Fruit fly (Drosophila melanogaster) whole organism, prepupa: ENCODE data around the gene CG13454.

ENCODE experiments used
- CG10631 ChIP-seq: fragments of 200-800 bp; sonication (Bioruptor generic); optimal IDR thresholded peaks from 2 replicates; lab custom pipeline; 2016; ENCODE audit warnings: missing biosample characterization, missing genetic modification characterization
- CG11294 ChIP-seq: fragments of 200-800 bp; sonication (Bioruptor generic); IDR thresholded peaks from 2 replicates; pipeline ENCODE4 v1.3.6; 2022; ENCODE audit warnings: missing biosample characterization, missing genetic modification characterization
- CG11762 ChIP-seq: fragments of 200-800 bp; sonication (Bioruptor generic); optimal IDR thresholded peaks from 3 replicates; lab custom pipeline; 2016; ENCODE audit warnings: missing biosample characterization, missing genetic modification characterization; ENCODE audit not compliant: insufficient read depth
- CG11902 ChIP-seq: fragments of 200-800 bp; sonication (Bioruptor generic); optimal IDR thresholded peaks from 3 replicates; lab custom pipeline; 2016; ENCODE audit warnings: missing biosample characterization, missing genetic modification characterization
- CG15336 ChIP-seq: fragments of 200-800 bp; sonication (Bioruptor generic); IDR thresholded peaks from 2 replicates; pipeline ENCODE4 v1.3.6; 2022; ENCODE audit warnings: missing biosample characterization, missing genetic modification characterization
- CG1621 ChIP-seq: fragments of 200-800 bp; sonication (Bioruptor generic); optimal IDR thresholded peaks from 3 replicates; lab custom pipeline; 2018; ENCODE audit warnings: missing biosample characterization, mild to moderate bottlenecking, missing genetic modification characterization
- CG3032 ChIP-seq: fragments of 200-800 bp; optimal IDR thresholded peaks from 2 replicates; lab custom pipeline; 2019; ENCODE audit warnings: missing biosample characterization, mild to moderate bottlenecking, missing genetic modification characterization, moderate library complexity
- CG31627 ChIP-seq: fragments of 200-800 bp; sonication (Bioruptor generic); optimal IDR thresholded peaks from 3 replicates; lab custom pipeline; 2016; ENCODE audit warnings: missing biosample characterization, missing genetic modification characterization
- CG32006 ChIP-seq: fragments of 200-800 bp; sonication (Bioruptor generic); optimal IDR thresholded peaks from 3 replicates; lab custom pipeline; 2017; ENCODE audit warnings: missing biosample characterization, mild to moderate bottlenecking, missing genetic modification characterization
- CG34406 ChIP-seq: fragments of 200-800 bp; sonication (Bioruptor generic); optimal IDR thresholded peaks from 3 replicates; lab custom pipeline; 2016; ENCODE audit warnings: missing biosample characterization, missing genetic modification characterization
- CG3919 ChIP-seq: fragments of 200-800 bp; sonication (Bioruptor generic); optimal IDR thresholded peaks from 3 replicates; lab custom pipeline; 2016; ENCODE audit warnings: missing biosample characterization, missing genetic modification characterization
- CG6276 ChIP-seq: fragments of 200-800 bp; sonication (Bioruptor generic); optimal IDR thresholded peaks from 2 replicates; lab custom pipeline; 2017; ENCODE audit warnings: missing biosample characterization, mild to moderate bottlenecking, missing genetic modification characterization
- CG6808 ChIP-seq: fragments of 200-800 bp; sonication (Bioruptor generic); optimal IDR thresholded peaks from 3 replicates; lab custom pipeline; 2017; ENCODE audit warnings: missing biosample characterization, missing genetic modification characterization, mild to moderate bottlenecking, moderate library complexity, missing genetic modification reagents
- CG6854 ChIP-seq: fragments of 200-800 bp; sonication (Bioruptor generic); optimal IDR thresholded peaks from 2 replicates; lab custom pipeline; 2017; ENCODE audit warnings: missing biosample characterization, mild to moderate bottlenecking, missing genetic modification characterization
- CG8119 ChIP-seq: fragments of 200-800 bp; sonication (Bioruptor generic); IDR thresholded peaks from 3 replicates; pipeline ENCODE4 v1.3.6; 2022; ENCODE audit warnings: missing biosample characterization, missing genetic modification characterization
- CG8319 ChIP-seq: fragments of 200-800 bp; sonication (Bioruptor generic); optimal IDR thresholded peaks from 3 replicates; lab custom pipeline; 2016; ENCODE audit warnings: missing biosample characterization, missing genetic modification characterization
- CG8632 ChIP-seq: fragments of 200-800 bp; sonication (Bioruptor generic); optimal IDR thresholded peaks from 3 replicates; lab custom pipeline; 2016; ENCODE audit warnings: missing biosample characterization, missing genetic modification characterization
- CG9139 ChIP-seq: fragments of 200-800 bp; sonication (Bioruptor generic); optimal IDR thresholded peaks from 3 replicates; lab custom pipeline; 2017; ENCODE audit warnings: missing biosample characterization, mild to moderate bottlenecking, missing genetic modification characterization
- Eip78C ChIP-seq: fragments of 200-800 bp; sonication (Bioruptor generic); peaks from one replicate; lab custom pipeline; 2016; ENCODE audit warnings: missing biosample characterization, missing genetic modification characterization
- Eip93F ChIP-seq: fragments of 200-800 bp; sonication (Bioruptor generic); optimal IDR thresholded peaks from 2 replicates; lab custom pipeline; 2016; ENCODE audit warnings: missing biosample characterization, mild to moderate bottlenecking, missing genetic modification characterization
- Ets21C ChIP-seq: fragments of 200-800 bp; sonication (Bioruptor generic); optimal IDR thresholded peaks from 3 replicates; lab custom pipeline; 2016; ENCODE audit warnings: missing biosample characterization, missing genetic modification characterization
- Hr38 ChIP-seq: sonication (Bioruptor generic); optimal IDR thresholded peaks from 2 replicates; lab custom pipeline; 2016; ENCODE audit warnings: missing biosample characterization, missing genetic modification characterization
- Hr4 ChIP-seq: fragments of 200-800 bp; sonication (Bioruptor generic); optimal IDR thresholded peaks from 3 replicates; lab custom pipeline; 2016; ENCODE audit warnings: missing biosample characterization, missing genetic modification characterization
- Lpt ChIP-seq: fragments of 200-800 bp; sonication (Bioruptor generic); optimal IDR thresholded peaks from 3 replicates; lab custom pipeline; 2016; ENCODE audit warnings: missing biosample characterization, missing genetic modification characterization
- Sox14 ChIP-seq: fragments of 200-800 bp; sonication (Bioruptor generic); optimal IDR thresholded peaks from 3 replicates; lab custom pipeline; 2016; ENCODE audit warnings: missing biosample characterization, missing genetic modification characterization
- Sox15 ChIP-seq: fragments of 200-800 bp; sonication (Bioruptor generic); optimal IDR thresholded peaks from 3 replicates; lab custom pipeline; 2016; ENCODE audit warnings: missing biosample characterization, missing genetic modification characterization
- achi ChIP-seq: fragments of 200-800 bp; sonication (Bioruptor generic); optimal IDR thresholded peaks from 3 replicates; lab custom pipeline; 2016; ENCODE audit warnings: missing biosample characterization, missing genetic modification characterization
- acj6 ChIP-seq: fragments of 200-800 bp; sonication (Bioruptor generic); optimal IDR thresholded peaks from 3 replicates; lab custom pipeline; 2016; ENCODE audit warnings: missing biosample characterization, missing genetic modification characterization
- dsx ChIP-seq: fragments of 200-800 bp; optimal IDR thresholded peaks from 3 replicates; lab custom pipeline; 2019; ENCODE audit warnings: missing biosample characterization, mild to moderate bottlenecking, missing genetic modification characterization, moderate library complexity; ENCODE audit not compliant: poor library complexity, severe bottlenecking
- fkh ChIP-seq: fragments of 200-800 bp; sonication (Bioruptor generic); optimal IDR thresholded peaks from 3 replicates; lab custom pipeline; 2017; ENCODE audit warnings: missing biosample characterization, mild to moderate bottlenecking, missing genetic modification characterization, moderate library complexity
- lz ChIP-seq: fragments of 200-800 bp; sonication (Bioruptor generic); optimal IDR thresholded peaks from 3 replicates; lab custom pipeline; 2016; ENCODE audit warnings: missing biosample characterization, missing genetic modification characterization
- net ChIP-seq: fragments of 200-800 bp; sonication (Bioruptor generic); optimal IDR thresholded peaks from 3 replicates; lab custom pipeline; 2016; ENCODE audit warnings: missing biosample characterization, missing genetic modification characterization
- pdm3 ChIP-seq: fragments of 200-800 bp; sonication (Bioruptor generic); optimal IDR thresholded peaks from 3 replicates; lab custom pipeline; 2016; ENCODE audit warnings: missing biosample characterization, missing genetic modification characterization
- ss ChIP-seq, 2 experiments: fragments of 200-800 bp; sonication (Bioruptor generic); optimal IDR thresholded peaks; 2 replicates in 1 of 2; 3 replicates in 1 of 2; lab custom pipeline; 2017 to 2018; ENCODE audit warnings: mild to moderate bottlenecking in 2 of 2, missing biosample characterization in 2 of 2, missing genetic modification characterization in 2 of 2, moderate library complexity in 1 of 2
- svp ChIP-seq: fragments of 200-800 bp; sonication (Bioruptor generic); peaks from one replicate; lab custom pipeline; 2016; ENCODE audit warnings: missing biosample characterization, missing genetic modification characterization
- topi ChIP-seq: fragments of 200-800 bp; sonication (Bioruptor generic); optimal IDR thresholded peaks from 3 replicates; lab custom pipeline; 2016; ENCODE audit warnings: missing biosample characterization, missing genetic modification characterization
- vri ChIP-seq: fragments of 200-800 bp; sonication (Bioruptor generic); optimal IDR thresholded peaks from 3 replicates; lab custom pipeline; 2016; ENCODE audit warnings: missing biosample characterization, mild to moderate bottlenecking, missing genetic modification characterization

The CG13454 gene

DNA sequence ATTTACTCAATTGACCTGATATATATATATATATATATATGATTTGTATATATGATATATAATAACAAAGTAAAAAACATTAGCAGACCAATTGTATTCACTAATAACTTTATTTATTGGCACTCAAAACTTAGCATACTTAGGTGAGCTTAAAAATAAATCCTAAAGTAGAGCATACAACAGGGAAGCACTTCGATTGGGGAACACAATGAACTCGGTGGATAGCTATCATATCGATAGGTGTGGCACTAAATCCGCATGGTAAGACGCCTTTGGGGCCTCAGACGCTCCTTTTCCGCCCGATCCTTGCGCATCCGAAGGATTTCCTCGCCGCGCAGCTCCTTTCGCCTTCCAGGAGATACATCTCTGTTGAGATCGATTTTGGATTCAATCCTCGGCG is 416 bp downstream of the CG13454 start:
- TF ChIP-seq CG31627 (GFP tag; lab: Kevin White, UChicago), result no peak
- no peak for TF ChIP-seq CG8119 (GFP tag; lab: Robert Waterston, UW)
- TF ChIP-seq topi (GFP tag; lab: Kevin White, UChicago), result no peak
- TF ChIP-seq svp (GFP tag; lab: Kevin White, UChicago), result no peak
- TF ChIP-seq Eip78C (GFP tag; lab: Kevin White, UChicago), result no peak
- no peak for TF ChIP-seq CG3919 (GFP tag; lab: Kevin White, UChicago)
- no peak for TF ChIP-seq pdm3 (GFP tag; lab: Kevin White, UChicago)
- no peak for TF ChIP-seq CG8319
- no peak for TF ChIP-seq Hr38 (GFP tag; lab: Kevin White, UChicago)
- no peak for TF ChIP-seq Sox14 (GFP tag; lab: Kevin White, UChicago)
- TF ChIP-seq Ets21C (GFP tag; lab: Kevin White, UChicago), result no peak
- no peak for TF ChIP-seq acj6 (GFP tag; lab: Kevin White, UChicago)
- TF ChIP-seq CG1621 (tag; lab: Kevin White, UChicago), result no peak
- TF ChIP-seq CG8632, result no peak

DNA sequence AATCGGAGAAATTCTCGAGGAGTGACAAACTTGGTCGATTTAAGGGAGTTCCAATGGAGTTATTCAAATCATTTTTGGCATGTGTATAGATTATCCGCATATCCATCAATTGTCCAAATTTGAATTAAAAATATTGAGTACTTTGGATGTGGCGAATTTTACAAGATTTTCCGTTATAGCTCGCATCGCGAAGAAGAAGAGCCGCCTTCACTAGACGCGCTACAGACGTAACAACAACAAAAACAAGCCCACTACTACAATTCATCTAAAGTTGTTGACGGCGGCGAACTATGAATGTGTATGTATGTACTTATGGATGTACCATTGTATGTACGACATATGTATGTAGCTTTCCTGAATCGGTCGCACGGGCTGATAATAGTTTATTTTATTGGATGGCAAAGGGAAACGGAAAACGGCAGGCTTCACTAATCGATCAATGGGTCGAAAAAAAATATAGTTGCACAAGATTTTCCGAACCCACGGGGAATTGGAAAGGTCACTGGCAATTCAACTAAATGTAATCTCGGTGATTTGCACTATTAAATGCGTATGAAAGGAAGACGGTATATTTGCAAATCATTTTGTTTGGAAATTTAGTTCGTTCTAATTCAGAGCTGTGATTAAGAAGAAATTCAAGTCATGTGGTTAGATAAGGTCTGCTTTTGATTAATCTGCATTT is 1.9 kb downstream of the CG13454 start:
- TF ChIP-seq acj6 (GFP tag; lab: Kevin White, UChicago), result no peak
- no peak for TF ChIP-seq CG34406 (GFP tag; lab: Kevin White, UChicago)
- no peak for TF ChIP-seq CG6276 (GFP tag; lab: Kevin White, UChicago)
- no peak for TF ChIP-seq Sox14 (GFP tag; lab: Kevin White, UChicago)
- TF ChIP-seq CG11902 (GFP tag; lab: Kevin White, UChicago), result no peak
- no peak for TF ChIP-seq CG8632
- no peak for TF ChIP-seq pdm3 (GFP tag; lab: Kevin White, UChicago)
- no peak for TF ChIP-seq CG6854 (GFP tag; lab: Kevin White, UChicago)
- TF ChIP-seq Lpt (GFP tag; lab: Kevin White, UChicago), result peak; percentile 17
- no peak for TF ChIP-seq CG8119 (GFP tag; lab: Robert Waterston, UW)
- TF ChIP-seq CG11294 (GFP tag; lab: Robert Waterston, UW), result no peak
- TF ChIP-seq CG9139 (GFP tag; lab: Kevin White, UChicago), result no peak
- TF ChIP-seq CG10631 (GFP tag; lab: Kevin White, UChicago), result no peak
- no peak for TF ChIP-seq CG3919 (GFP tag; lab: Kevin White, UChicago)
- peak; percentile 11 for TF ChIP-seq Eip78C (GFP tag; lab: Kevin White, UChicago)
- no peak for TF ChIP-seq CG32006 (GFP tag; lab: Kevin White, UChicago)
- no peak for TF ChIP-seq Sox15 (GFP tag; lab: Kevin White, UChicago)
- peak; percentile 22; the same call in 1 of the 2 replicates for TF ChIP-seq CG15336 (GFP tag; lab: Robert Waterston, UW)
- TF ChIP-seq Hr38 (GFP tag; lab: Kevin White, UChicago), result no peak
- no peak for TF ChIP-seq Hr4

DNA sequence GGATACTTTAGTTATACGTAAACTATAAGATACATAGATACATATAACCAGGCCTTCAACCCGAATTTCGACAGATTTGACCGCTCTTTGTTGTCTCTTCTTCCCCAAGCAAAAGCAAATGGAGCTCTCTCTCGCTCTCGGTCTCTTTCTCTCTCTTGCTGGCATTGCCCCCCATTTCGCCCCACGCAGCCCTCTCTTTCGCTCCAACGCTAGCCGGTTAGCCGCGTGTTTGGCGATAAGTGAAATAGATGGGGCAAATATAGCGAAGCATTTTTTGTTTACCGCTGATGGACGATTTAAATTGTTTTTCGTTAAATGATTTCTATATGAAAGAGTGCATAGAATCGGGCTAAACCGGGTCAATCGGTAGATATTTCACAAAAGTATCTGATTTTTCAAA is 2.5 kb downstream of the CG13454 start:
- TF ChIP-seq CG9139 (GFP tag; lab: Kevin White, UChicago) (no peak), CG3919 (GFP tag; lab: Kevin White, UChicago) (no peak), CG6808 (no peak), CG8119 (GFP tag; lab: Robert Waterston, UW) (peak; percentile 29; the same call in 1 of the 3 replicates), Eip93F (no peak), acj6 (GFP tag; lab: Kevin White, UChicago) (no peak), Lpt (GFP tag; lab: Kevin White, UChicago) (peak; percentile 38), CG11294 (GFP tag; lab: Robert Waterston, UW) (no peak), ss (GFP tag; optimal IDR thresholded peaks at IDR 0.05; lab: Kevin White, UChicago) (no peak), vri (GFP tag; lab: Kevin White, UChicago) (peak; percentile 66), CG11762 (GFP tag; lab: Kevin White, UChicago) (no peak), CG10631 (GFP tag; lab: Kevin White, UChicago) (no peak), fkh (GFP tag; lab: Kevin White, UChicago) (peak; percentile 57), Sox14 (GFP tag; lab: Kevin White, UChicago) (peak; percentile 49), pdm3 (GFP tag; lab: Kevin White, UChicago) (no peak), svp (GFP tag; lab: Kevin White, UChicago) (no peak), Eip78C (GFP tag; lab: Kevin White, UChicago) (peak; percentile 65), net (GFP tag; lab: Kevin White, UChicago) (no peak), achi (GFP tag; lab: Kevin White, UChicago) (no peak), dsx (GFP tag; lab: Kevin White, UChicago) (no peak), CG3032 (tag; lab: Kevin White, UChicago) (no peak), CG6854 (GFP tag; lab: Kevin White, UChicago) (peak; percentile 44), CG15336 (GFP tag; lab: Robert Waterston, UW) (peak; percentile 48; the same call in 1 of the 2 replicates), lz (no peak)
